Worm (Caenorhabditis elegans): ENCODE results near the gene tac-1.

- TF ChIP-seq skn-1 (tag; optimal IDR thresholded peaks at IDR 0.05) (no peak), unc-62 (GFP tag; optimal IDR thresholded peaks at IDR 0.05) (no peak), zag-1 (tag; optimal IDR thresholded peaks at IDR 0.05) (no peak), ama-1 (optimal IDR thresholded peaks at IDR 0.05) (no peak), daf-12 (tag; optimal IDR thresholded peaks at IDR 0.05) (no peak), ztf-4 (tag; optimal IDR thresholded peaks at IDR 0.05) (no peak), egl-27 (tag; optimal IDR thresholded peaks at IDR 0.05) (no peak), ztf-11 (tag; optimal IDR thresholded peaks at IDR 0.05) (no peak), ceh-28 (tag; optimal IDR thresholded peaks at IDR 0.05) (no peak)
Measured at ce11 chrII:14752187-14752959, 1.3 kb downstream of the tac-1 start, which contains the start of gene smg-9.
